Worm (Caenorhabditis elegans) whole organism, L2 larva: Measurements from ENCODE around the gene F22F4.5.

Source experiments
- alr-1 ChIP-seq: fragments of 150-350 bp; optimal IDR thresholded peaks from 2 replicates; lab custom pipeline; 2014; ENCODE audit warnings: missing biosample characterization, missing genetic modification characterization
- blmp-1 ChIP-seq: sonication (generic microtip); optimal IDR thresholded peaks from 2 replicates; lab custom pipeline; 2017; ENCODE audit warnings: missing genetic modification characterization, mild to moderate bottlenecking, missing compliant biosample characterization, antibody characterized with exemption, moderate library complexity; ENCODE audit not compliant: insufficient read depth
- lin-13 ChIP-seq: fragments of 150-350 bp; optimal IDR thresholded peaks from 2 replicates; lab custom pipeline; 2014; ENCODE audit warnings: missing biosample characterization, missing genetic modification reagents, missing genetic modification characterization
- nhr-21 ChIP-seq: fragments of 150-350 bp; optimal IDR thresholded peaks from 2 replicates; lab custom pipeline; 2014; ENCODE audit warnings: missing biosample characterization, missing genetic modification characterization
- nhr-23 ChIP-seq: fragments of 150-350 bp; optimal IDR thresholded peaks from 2 replicates; lab custom pipeline; 2014; ENCODE audit warnings: missing biosample characterization, missing genetic modification reagents, missing genetic modification characterization
- nhr-237 ChIP-seq: fragments of 150-350 bp; optimal IDR thresholded peaks from 2 replicates; lab custom pipeline; 2014; ENCODE audit warnings: missing biosample characterization, missing genetic modification characterization
- nhr-6 ChIP-seq: fragments of 150-350 bp; optimal IDR thresholded peaks from 2 replicates; lab custom pipeline; 2014; ENCODE audit warnings: missing biosample characterization, missing genetic modification characterization
- ztf-11 ChIP-seq: sonication (generic microtip); optimal IDR thresholded peaks from 2 replicates; lab custom pipeline; 2017; ENCODE audit warnings: missing biosample characterization, missing genetic modification characterization

ce11 chrX:6010573-6010972 is 17.9 kb upstream of the F22F4.5 start, which contains the start of gene C09B8.3:
- TF ChIP-seq ztf-11 (no peak), lin-13 (GFP tag; lab: Kevin White, UChicago) (no peak), alr-1 (no peak), nhr-23 (tag; lab: Kevin White, UChicago) (no peak), nhr-21 (tag; lab: Kevin White, UChicago) (no peak), nhr-237 (tag; lab: Kevin White, UChicago) (no peak), blmp-1 (tag; lab: Kevin White, UChicago) (no peak), nhr-6 (tag; lab: Kevin White, UChicago) (no peak)
